Worm (Caenorhabditis elegans): ENCODE data around the gene nspc-14.

The nspc-14 gene

DNA sequence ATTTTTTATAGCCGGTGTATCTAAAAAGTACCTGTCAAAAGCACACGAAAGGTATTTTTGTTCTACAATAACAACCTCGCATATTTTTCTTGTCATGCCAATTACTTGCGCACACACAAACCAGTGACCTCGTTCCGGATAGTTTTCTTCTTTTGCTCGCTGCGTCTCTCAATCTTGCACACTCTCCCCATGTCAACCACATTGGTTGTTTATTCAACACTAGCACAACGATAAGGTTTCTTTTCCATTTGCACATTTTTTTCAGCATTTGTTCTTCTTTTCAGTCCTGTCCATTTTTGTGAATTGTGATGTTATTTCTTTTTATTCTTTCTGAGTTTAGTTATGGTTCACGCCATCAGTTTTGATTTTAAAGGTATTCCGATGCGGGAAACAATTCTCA is 8.7 kb downstream of the nspc-14 start, which contains the start of gene F42F12.3:
Gene F42F12.3, plus strand, starts transcription at position 372 of the 400 bp plus-strand sequence.
- TF ChIP-seq tbx-2 (tag; optimal IDR thresholded peaks at IDR 0.05) (no peak), hlh-13 (GFP tag; optimal IDR thresholded peaks at IDR 0.05) (no peak), lim-6 (tag; optimal IDR thresholded peaks at IDR 0.05) (no peak), fkh-10 (GFP tag; optimal IDR thresholded peaks at IDR 0.05) (no peak), pha-4 (tag; optimal IDR thresholded peaks at IDR 0.05) (no peak), F13H6.1 (tag; optimal IDR thresholded peaks at IDR 0.05) (no peak), ttx-3 (tag; optimal IDR thresholded peaks at IDR 0.05) (no peak), hlh-15 (tag; optimal IDR thresholded peaks at IDR 0.05) (no peak), fkh-6 (tag; optimal IDR thresholded peaks at IDR 0.05) (no peak), che-1 (tag; optimal IDR thresholded peaks at IDR 0.05) (no peak), zip-5 (tag; optimal IDR thresholded peaks at IDR 0.05) (no peak), unc-55 (GFP tag; optimal IDR thresholded peaks at IDR 0.05) (no peak), ztf-16 (tag; optimal IDR thresholded peaks at IDR 0.05) (no peak), ref-2 (tag; optimal IDR thresholded peaks at IDR 0.05) (no peak), elt-2 (tag; optimal IDR thresholded peaks at IDR 0.05) (no peak), eyg-1 (tag; optimal IDR thresholded peaks at IDR 0.05) (no peak), hlh-8 (tag; optimal IDR thresholded peaks at IDR 0.05) (no peak), ets-4 (tag; optimal IDR thresholded peaks at IDR 0.05) (no peak), pat-9 (tag; optimal IDR thresholded peaks at IDR 0.05) (no peak), ceh-48 (tag; optimal IDR thresholded peaks at IDR 0.05) (no peak)

DNA sequence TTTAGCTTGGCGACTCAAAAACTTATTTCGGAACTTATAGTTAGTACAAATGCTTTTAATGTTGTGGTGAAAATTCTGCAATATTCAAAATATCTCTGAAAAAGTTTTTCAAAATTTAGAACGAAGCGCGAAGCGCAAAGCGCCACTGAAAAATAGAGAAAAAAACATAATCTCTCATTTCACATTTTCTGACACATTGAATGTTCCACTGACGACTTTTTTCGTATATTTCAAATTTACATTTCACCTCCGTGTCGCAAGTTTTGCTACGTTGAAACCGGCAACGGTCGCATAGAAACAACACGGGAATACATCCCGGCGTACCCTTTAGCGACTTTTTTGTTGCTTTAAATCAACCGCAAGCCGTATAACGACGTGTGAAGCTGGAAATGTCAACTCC is 10.5 kb downstream of the nspc-14 start, which contains the start of gene F42F12.14:
Gene F42F12.14, plus strand, starts transcription at position 301 of the 400 bp plus-strand sequence.
- no peak for TF ChIP-seq F13H6.1 (tag; optimal IDR thresholded peaks at IDR 0.05)
- no peak for TF ChIP-seq unc-55 (GFP tag; optimal IDR thresholded peaks at IDR 0.05)
- no peak for TF ChIP-seq zip-5 (tag; optimal IDR thresholded peaks at IDR 0.05)
- TF ChIP-seq lim-6 (tag; optimal IDR thresholded peaks at IDR 0.05): no peak
- TF ChIP-seq ceh-31 (tag; optimal IDR thresholded peaks at IDR 0.05): no peak
- TF ChIP-seq ceh-22 (tag; optimal IDR thresholded peaks at IDR 0.05): no peak
- TF ChIP-seq sdc-2 (tag; optimal IDR thresholded peaks at IDR 0.05): no peak
- TF ChIP-seq pat-9 (tag; optimal IDR thresholded peaks at IDR 0.05): no peak
- no peak for TF ChIP-seq ttx-3 (tag; optimal IDR thresholded peaks at IDR 0.05)
- no peak for TF ChIP-seq sox-2 (GFP tag; IDR thresholded peaks at IDR 0.05)
- TF ChIP-seq che-1 (tag; optimal IDR thresholded peaks at IDR 0.05): no peak
- no peak for TF ChIP-seq pha-4 (tag; optimal IDR thresholded peaks at IDR 0.05)

DNA sequence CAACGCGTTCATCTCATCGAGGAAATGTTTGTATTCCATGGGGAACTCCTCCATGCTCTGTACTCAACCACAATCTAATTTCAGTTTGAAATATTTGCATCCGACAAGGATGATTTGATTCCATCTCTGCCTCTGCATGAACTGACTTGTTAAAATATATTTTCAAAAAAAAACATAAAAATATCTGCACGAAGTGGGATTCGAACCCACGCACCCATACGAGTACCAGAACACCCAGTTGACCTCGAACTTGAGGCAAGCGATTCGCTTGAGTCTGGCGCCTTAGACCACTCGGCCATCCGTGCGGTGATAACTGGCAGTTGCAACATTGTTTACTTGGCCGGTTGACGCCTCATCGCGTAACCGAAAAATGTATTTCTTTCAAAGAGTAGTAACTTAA is 11.0 kb downstream of the nspc-14 start:
- TF ChIP-seq ztf-16 (tag; optimal IDR thresholded peaks at IDR 0.05): no peak
- no peak for TF ChIP-seq ceh-2 (tag; optimal IDR thresholded peaks at IDR 0.05)
- TF ChIP-seq K09A11.1 (tag; optimal IDR thresholded peaks at IDR 0.05; ENCODE audit: insufficient read depth): no peak
- peak; percentile 31 for TF ChIP-seq ceh-6 (GFP tag; optimal IDR thresholded peaks at IDR 0.05)
- TF ChIP-seq elt-2 (tag; optimal IDR thresholded peaks at IDR 0.05): peak; percentile 25
- TF ChIP-seq nhr-232 (tag; optimal IDR thresholded peaks at IDR 0.05): peak; percentile 36
- no peak for TF ChIP-seq C08G9.2 (tag; optimal IDR thresholded peaks at IDR 0.05)
- TF ChIP-seq rnt-1 (tag; optimal IDR thresholded peaks at IDR 0.05): no peak
- TF ChIP-seq T23F11.4 (GFP tag; optimal IDR thresholded peaks at IDR 0.05): no peak
- TF ChIP-seq che-1 (tag; optimal IDR thresholded peaks at IDR 0.05): peak; percentile 30
- TF ChIP-seq ceh-14 (tag; optimal IDR thresholded peaks at IDR 0.05): peak; percentile 3
- TF ChIP-seq elt-4 (tag; optimal IDR thresholded peaks at IDR 0.05): no peak
- TF ChIP-seq sdc-2 (tag; optimal IDR thresholded peaks at IDR 0.05): peak; percentile 63
- no peak for TF ChIP-seq mec-3 (tag; optimal IDR thresholded peaks at IDR 0.05; ENCODE audit: borderline replicate concordance)
- no peak for TF ChIP-seq madf-2 (tag; optimal IDR thresholded peaks at IDR 0.05)

DNA sequence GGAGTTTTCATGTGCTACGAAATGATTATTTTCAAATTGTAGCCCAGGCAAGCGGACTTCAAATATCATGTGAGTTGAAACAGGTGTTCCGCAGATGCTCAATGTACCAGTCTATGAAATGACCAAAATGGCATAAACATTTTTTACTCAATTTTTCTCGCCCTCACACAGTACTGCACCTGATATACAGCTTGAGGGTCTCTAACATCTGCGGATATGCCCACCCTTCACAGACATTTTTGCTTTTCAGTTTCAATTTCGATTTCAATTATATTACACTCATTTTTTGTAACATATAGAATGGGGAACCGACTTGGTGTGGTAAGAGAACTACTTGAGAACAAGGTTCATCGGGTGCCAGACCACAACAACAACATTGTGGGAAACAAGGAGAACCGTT is 12.1 kb downstream of the nspc-14 start, which contains the start of gene F42F12.11:
Gene F42F12.11, plus strand, starts transcription at position 301 of the 400 bp plus-strand sequence.
- no peak for TF ChIP-seq zip-5 (tag; optimal IDR thresholded peaks at IDR 0.05)
- TF ChIP-seq lin-11 (tag; optimal IDR thresholded peaks at IDR 0.05): no peak
- TF ChIP-seq pat-9 (tag; optimal IDR thresholded peaks at IDR 0.05): no peak
- no peak for TF ChIP-seq elt-2 (tag; optimal IDR thresholded peaks at IDR 0.05)
- no peak for TF ChIP-seq gmeb-2 (tag; optimal IDR thresholded peaks at IDR 0.05)
- no peak for TF ChIP-seq T23F11.4 (GFP tag; optimal IDR thresholded peaks at IDR 0.05)
- TF ChIP-seq madf-2 (tag; optimal IDR thresholded peaks at IDR 0.05): no peak
- no peak for TF ChIP-seq hlh-6 (tag; optimal IDR thresholded peaks at IDR 0.05)
- no peak for TF ChIP-seq ttx-3 (tag; optimal IDR thresholded peaks at IDR 0.05)
- no peak for TF ChIP-seq ztf-16 (tag; optimal IDR thresholded peaks at IDR 0.05)
- no peak for TF ChIP-seq unc-3 (GFP tag; conservative IDR thresholded peaks at IDR 0.05)
- TF ChIP-seq unc-3 (tag; optimal IDR thresholded peaks at IDR 0.05): no peak
